Fruit fly (Drosophila melanogaster) whole organism, embryonic: ENCODE results near the gene nAChRalpha5.

Source experiments
- Abd-B ChIP-seq: fragments of 200-800 bp; sonication (Bioruptor generic); optimal IDR thresholded peaks from 2 replicates; lab custom pipeline; 2018; ENCODE audit warnings: missing biosample characterization, mild to moderate bottlenecking, missing genetic modification characterization, moderate library complexity
- BEAF-32 ChIP-seq: fragments of 200-800 bp; sonication (Bioruptor generic); optimal IDR thresholded peaks from 3 replicates; lab custom pipeline; 2017; ENCODE audit warnings: missing biosample characterization, missing genetic modification characterization, mild to moderate bottlenecking, moderate library complexity, missing genetic modification reagents
- CG10979 ChIP-seq: fragments of 200-800 bp; sonication (Bioruptor generic); optimal IDR thresholded peaks from 2 replicates; lab custom pipeline; 2018; ENCODE audit warnings: missing biosample characterization, mild to moderate bottlenecking, missing genetic modification characterization, moderate library complexity
- CG12299 ChIP-seq: fragments of 200-800 bp; sonication (Bioruptor generic); optimal IDR thresholded peaks from 2 replicates; lab custom pipeline; 2018; ENCODE audit warnings: missing biosample characterization, mild to moderate bottlenecking, missing genetic modification characterization
- CG14441 ChIP-seq: fragments of 200-800 bp; sonication (Bioruptor generic); IDR thresholded peaks from 2 replicates; pipeline ENCODE4 v1.3.6; 2022; ENCODE audit warnings: missing biosample characterization, missing genetic modification characterization
- CG15011 ChIP-seq: fragments of 200-800 bp; sonication (Bioruptor generic); optimal IDR thresholded peaks from 3 replicates; lab custom pipeline; 2018; ENCODE audit warnings: missing biosample characterization, mild to moderate bottlenecking, missing genetic modification characterization
- CG15269 ChIP-seq: fragments of 200-800 bp; sonication (Bioruptor generic); optimal IDR thresholded peaks from 2 replicates; lab custom pipeline; 2018; ENCODE audit warnings: missing biosample characterization, mild to moderate bottlenecking, missing genetic modification characterization, moderate library complexity
- CG17186 ChIP-seq: fragments of 200-800 bp; sonication (Bioruptor generic); optimal IDR thresholded peaks from 3 replicates; lab custom pipeline; 2017; ENCODE audit warnings: missing biosample characterization, missing genetic modification reagents, missing genetic modification characterization
- CG17328 ChIP-seq: fragments of 200-800 bp; sonication (Bioruptor generic); IDR thresholded peaks from 2 replicates; pipeline ENCODE4 v1.3.6; 2022; ENCODE audit warnings: missing biosample characterization, missing genetic modification characterization
- CG17359 ChIP-seq: fragments of 200-800 bp; sonication (Bioruptor generic); optimal IDR thresholded peaks from 3 replicates; lab custom pipeline; 2018; ENCODE audit warnings: missing biosample characterization, mild to moderate bottlenecking, missing genetic modification characterization, moderate library complexity
- CG17568 ChIP-seq: fragments of 200-800 bp; sonication (Bioruptor generic); optimal IDR thresholded peaks from 2 replicates; lab custom pipeline; 2018; ENCODE audit warnings: missing biosample characterization, mild to moderate bottlenecking, missing genetic modification characterization, moderate library complexity
- CG17802 ChIP-seq: fragments of 200-800 bp; sonication (Bioruptor generic); optimal IDR thresholded peaks from 2 replicates; lab custom pipeline; 2018; ENCODE audit warnings: missing biosample characterization, mild to moderate bottlenecking, missing genetic modification characterization, moderate library complexity
- CG17829 ChIP-seq: fragments of 200-800 bp; optimal IDR thresholded peaks from 2 replicates; lab custom pipeline; 2019; ENCODE audit warnings: missing biosample characterization, mild to moderate bottlenecking, missing genetic modification characterization, moderate library complexity
- CG17912 ChIP-seq: fragments of 200-800 bp; sonication (Bioruptor generic); optimal IDR thresholded peaks from 2 replicates; lab custom pipeline; 2018; ENCODE audit warnings: missing biosample characterization, mild to moderate bottlenecking, missing genetic modification characterization
- CG32772 ChIP-seq: fragments of 200-800 bp; sonication (Bioruptor generic); IDR thresholded peaks from 2 replicates; pipeline ENCODE4 v1.3.6; 2022; ENCODE audit warnings: missing biosample characterization, missing genetic modification characterization
- CG4328 ChIP-seq: fragments of 200-800 bp; sonication (Bioruptor generic); optimal IDR thresholded peaks from 3 replicates; lab custom pipeline; 2017; ENCODE audit warnings: missing biosample characterization, missing genetic modification reagents, missing genetic modification characterization
- CG4360 ChIP-seq: fragments of 200-800 bp; sonication (Bioruptor generic); IDR thresholded peaks from 2 replicates; pipeline ENCODE4 v1.3.6; 2022; ENCODE audit warnings: missing biosample characterization, missing genetic modification characterization
- CG5180 ChIP-seq: fragments of 200-800 bp; sonication (Bioruptor generic); optimal IDR thresholded peaks from 3 replicates; lab custom pipeline; 2017; ENCODE audit warnings: missing biosample characterization, missing genetic modification characterization, mild to moderate bottlenecking, moderate library complexity, missing genetic modification reagents
- CG7271 ChIP-seq: fragments of 200-800 bp; sonication (Bioruptor generic); optimal IDR thresholded peaks from 2 replicates; lab custom pipeline; 2018; ENCODE audit warnings: missing biosample characterization, mild to moderate bottlenecking, missing genetic modification characterization, moderate library complexity
- CG7745 ChIP-seq: fragments of 200-800 bp; sonication (Bioruptor generic); optimal IDR thresholded peaks from 2 replicates; lab custom pipeline; 2018; ENCODE audit warnings: missing biosample characterization, mild to moderate bottlenecking, missing genetic modification characterization, moderate library complexity
- CG8765 ChIP-seq: fragments of 200-800 bp; sonication (Bioruptor generic); IDR thresholded peaks from 2 replicates; pipeline ENCODE4 v1.3.6; 2022; ENCODE audit warnings: missing biosample characterization, missing genetic modification characterization
- CG9437 ChIP-seq: fragments of 200-800 bp; sonication (Bioruptor generic); optimal IDR thresholded peaks from 2 replicates; lab custom pipeline; 2018; ENCODE audit warnings: missing biosample characterization, mild to moderate bottlenecking, missing genetic modification characterization
- CTCF ChIP-seq: fragments of 200-800 bp; sonication (Bioruptor generic); optimal IDR thresholded peaks from 2 replicates; lab custom pipeline; 2017; ENCODE audit warnings: missing biosample characterization, mild to moderate bottlenecking, missing genetic modification characterization, moderate library complexity
- CkIIα-i1 ChIP-seq: fragments of 200-800 bp; sonication (Bioruptor generic); IDR thresholded peaks from 2 replicates; pipeline ENCODE4 v1.3.6; 2022; ENCODE audit warnings: missing biosample characterization, missing genetic modification characterization
- D19A ChIP-seq: fragments of 200-800 bp; optimal IDR thresholded peaks from 3 replicates; lab custom pipeline; 2019; ENCODE audit warnings: missing biosample characterization, mild to moderate bottlenecking, missing genetic modification characterization, moderate library complexity
- GATAe ChIP-seq: fragments of 200-800 bp; sonication (Bioruptor generic); conservative IDR thresholded peaks from 2 replicates; pipeline ENCODE4 v1.3.6; 2022; ENCODE audit warnings: missing biosample characterization, missing genetic modification characterization
- Jarid2 ChIP-seq: fragments of 200-800 bp; sonication (Bioruptor generic); optimal IDR thresholded peaks from 3 replicates; lab custom pipeline; 2017; ENCODE audit warnings: mild to moderate bottlenecking, missing biosample characterization, missing genetic modification reagents, missing genetic modification characterization
- Neu2 ChIP-seq: fragments of 200-800 bp; sonication (Bioruptor generic); optimal IDR thresholded peaks from 3 replicates; lab custom pipeline; 2016; ENCODE audit warnings: missing biosample characterization, missing genetic modification characterization, borderline replicate concordance
- Nf-YA ChIP-seq: fragments of 200-800 bp; sonication (Bioruptor generic); IDR thresholded peaks from 2 replicates; pipeline ENCODE4 v1.3.6; 2022; ENCODE audit warnings: missing biosample characterization, missing genetic modification characterization
- Rx ChIP-seq: fragments of 200-800 bp; sonication (Bioruptor generic); IDR thresholded peaks from 2 replicates; pipeline ENCODE4 v1.3.6; 2022; ENCODE audit warnings: missing biosample characterization, missing genetic modification characterization
- Sox102F ChIP-seq: fragments of 200-800 bp; sonication (Bioruptor generic); optimal IDR thresholded peaks from 2 replicates; lab custom pipeline; 2018; ENCODE audit warnings: missing biosample characterization, mild to moderate bottlenecking, missing genetic modification characterization, moderate library complexity
- Sry-β ChIP-seq: fragments of 200-800 bp; sonication (Bioruptor generic); optimal IDR thresholded peaks from 2 replicates; lab custom pipeline; 2018; ENCODE audit warnings: missing biosample characterization, mild to moderate bottlenecking, missing genetic modification characterization, moderate library complexity
- Ssrp ChIP-seq: fragments of 200-800 bp; sonication (Bioruptor generic); optimal IDR thresholded peaks from 2 replicates; lab custom pipeline; 2018; ENCODE audit warnings: missing biosample characterization, mild to moderate bottlenecking, missing genetic modification characterization, moderate library complexity
- Tbp ChIP-seq: fragments of >200 bp; optimal IDR thresholded peaks from 2 replicates; lab custom pipeline; 2018; ENCODE audit warnings: missing biosample characterization, missing genetic modification characterization
- ap ChIP-seq: fragments of 200-800 bp; sonication (Bioruptor generic); IDR thresholded peaks from 2 replicates; pipeline ENCODE4 v1.3.6; 2022; ENCODE audit warnings: missing biosample characterization, missing genetic modification characterization
- bbx ChIP-seq: fragments of 200-800 bp; sonication (Bioruptor generic); IDR thresholded peaks from 2 replicates; pipeline ENCODE4 v1.3.6; 2022; ENCODE audit warnings: missing biosample characterization, missing genetic modification characterization; ENCODE audit not compliant: partially characterized antibody
- caup ChIP-seq: fragments of 200-800 bp; sonication (Bioruptor generic); optimal IDR thresholded peaks from 3 replicates; lab custom pipeline; 2017; ENCODE audit warnings: missing biosample characterization, mild to moderate bottlenecking, missing genetic modification characterization, moderate library complexity; ENCODE audit not compliant: severe bottlenecking
- chinmo ChIP-seq: fragments of 200-800 bp; sonication (Bioruptor generic); IDR thresholded peaks from 4 replicates; pipeline ENCODE4 v1.3.6; 2022; ENCODE audit warnings: missing biosample characterization, missing genetic modification characterization; ENCODE audit not compliant: partially characterized antibody
- crc ChIP-seq: fragments of 200-800 bp; sonication (Bioruptor generic); optimal IDR thresholded peaks from 2 replicates; lab custom pipeline; 2016; ENCODE audit warnings: missing biosample characterization, missing genetic modification characterization
- croc ChIP-seq: fragments of 200-800 bp; sonication (Bioruptor generic); conservative IDR thresholded peaks from 3 replicates; pipeline ENCODE4 v1.3.6; 2022; ENCODE audit warnings: missing biosample characterization, missing genetic modification characterization
- dan ChIP-seq: fragments of 200-800 bp; sonication (Bioruptor generic); IDR thresholded peaks from 2 replicates; pipeline ENCODE4 v1.3.6; 2022; ENCODE audit warnings: missing biosample characterization, missing genetic modification characterization
- dm ChIP-seq: fragments of 200-800 bp; sonication (Bioruptor generic); optimal IDR thresholded peaks from 3 replicates; lab custom pipeline; 2016; ENCODE audit warnings: missing biosample characterization, missing genetic modification characterization
- esg ChIP-seq: fragments of 200-800 bp; sonication (Bioruptor generic); conservative IDR thresholded peaks from 2 replicates; pipeline ENCODE4 v1.3.6; 2022; ENCODE audit warnings: missing biosample characterization, missing genetic modification characterization
- h ChIP-seq: fragments of >200 bp; optimal IDR thresholded peaks from 2 replicates; lab custom pipeline; 2017
- nerfin-1 ChIP-seq: fragments of 200-800 bp; sonication (Bioruptor generic); optimal IDR thresholded peaks from 3 replicates; lab custom pipeline; 2019; ENCODE audit warnings: missing biosample characterization, mild to moderate bottlenecking, missing genetic modification characterization, moderate library complexity
- nerfin-2 ChIP-seq: fragments of 200-800 bp; sonication (Bioruptor generic); IDR thresholded peaks from 2 replicates; pipeline ENCODE4 v1.3.6; 2022; ENCODE audit warnings: missing biosample characterization, missing genetic modification characterization; ENCODE audit not compliant: partially characterized antibody
- pan ChIP-seq, 4 experiments: fragments of >200 bp in 3 of 4; fragments of 200-800 bp in 1 of 4; sonication (Bioruptor generic) in 1 of 4; optimal IDR thresholded peaks in 3 of 4; IDR thresholded peaks in 1 of 4; 2 replicates each; pipeline versions ENCODE4 v1.3.6 to Lab custom; 2017 to 2022; ENCODE audit warnings: missing biosample characterization in 2 of 4, missing genetic modification characterization in 2 of 4, mixed read lengths in 1 of 4
- row ChIP-seq: fragments of 200-800 bp; sonication (Bioruptor generic); IDR thresholded peaks from 3 replicates; pipeline ENCODE4 v1.3.6; 2022; ENCODE audit warnings: missing biosample characterization, missing genetic modification characterization
- salm ChIP-seq: fragments of 200-800 bp; sonication (Bioruptor generic); optimal IDR thresholded peaks from 2 replicates; lab custom pipeline; 2018; ENCODE audit warnings: missing biosample characterization, mild to moderate bottlenecking, missing genetic modification characterization
- wek ChIP-seq: fragments of 200-800 bp; sonication (Bioruptor generic); optimal IDR thresholded peaks from 3 replicates; lab custom pipeline; 2018; ENCODE audit warnings: missing biosample characterization, mild to moderate bottlenecking, missing genetic modification characterization, moderate library complexity
- zfh1 ChIP-seq: fragments of 200-800 bp; sonication (Bioruptor generic); IDR thresholded peaks from 3 replicates; pipeline ENCODE4 v1.3.6; 2022; ENCODE audit warnings: missing biosample characterization, missing genetic modification characterization

Gene nAChRalpha5

dm6 chr2L:14021646-14022129 lies 18.3 kb upstream of the nAChRalpha5 start (continued):
- TF ChIP-seq CG17802 (tag; lab: Kevin White, UChicago) (no peak), CG9437 (GFP tag; lab: Kevin White, UChicago) (no peak), CG17328 (no peak), CG14441 (GFP tag; lab: Robert Waterston, UW) (0 out of 2 replicates have a peak, but pooled peaks have one; percentile 0), caup (GFP tag; lab: Kevin White, UChicago) (no peak), Ssrp (no peak), salm (tag; lab: Kevin White, UChicago) (no peak), crc (no peak), row (GFP tag; lab: Robert Waterston, UW) (no peak), CG17359 (tag; lab: Kevin White, UChicago) (no peak), CG4328 (GFP tag; lab: Kevin White, UChicago) (no peak), bbx (GFP tag; lab: Robert Waterston, UW) (peak; percentile 72), dm (GFP tag; lab: Kevin White, UChicago) (no peak), CG12299 (no peak), dan (GFP tag; lab: Robert Waterston, UW) (no peak), CG15011 (GFP tag; lab: Kevin White, UChicago) (no peak), wek (GFP tag; lab: Kevin White, UChicago) (no peak), chinmo (GFP tag; lab: Robert Waterston, UW) (peak; percentile 100), CG32772 (GFP tag; lab: Robert Waterston, UW) (no peak), zfh1 (GFP tag; lab: Robert Waterston, UW) (no peak), Tbp (GFP tag; lab: Kevin White, UChicago) (no peak), CkIIα-i1 (GFP tag; lab: Robert Waterston, UW) (no peak), CG7745 (no peak), nerfin-2 (GFP tag; lab: Robert Waterston, UW) (peak; percentile 68), CG15269 (tag; lab: Kevin White, UChicago) (no peak), Abd-B (GFP tag; lab: Kevin White, UChicago) (no peak), CG17912 (GFP tag; lab: Kevin White, UChicago) (peak; percentile 4), GATAe (GFP tag; lab: Robert Waterston, UW) (no peak), Rx (GFP tag; lab: Robert Waterston, UW) (no peak), esg (GFP tag; lab: Robert Waterston, UW) (no peak), h (lab: Kevin White, UChicago) (no peak), Sry-β (GFP tag; lab: Kevin White, UChicago) (no peak), ap (no peak), CG8765 (no peak), nerfin-1 (tag; lab: Kevin White, UChicago) (no peak), croc (GFP tag; lab: Robert Waterston, UW) (no peak), Nf-YA (GFP tag; lab: Robert Waterston, UW) (no peak), pan (optimal IDR thresholded peaks at IDR 0.05; lab: Kevin White, UChicago) (no peak), pan (GFP tag; optimal IDR thresholded peaks at IDR 0.05 in 1 of 2, IDR thresholded peaks at IDR 0.05 in 1 of 2) (no peak), Neu2 (GFP tag; lab: Kevin White, UChicago) (no peak), D19A (no peak), Jarid2 (GFP tag; lab: Kevin White, UChicago) (no peak), BEAF-32 (GFP tag; lab: Kevin White, UChicago) (no peak), CTCF (GFP tag; lab: Kevin White, UChicago) (no peak), CG10979 (tag; lab: Kevin White, UChicago) (no peak), CG5180 (GFP tag; lab: Kevin White, UChicago) (peak; percentile 94), CG4360 (GFP tag; lab: Robert Waterston, UW) (peak; percentile 95), CG17568 (no peak), CG17829 (no peak), Sox102F (no peak), CG17186 (GFP tag; lab: Kevin White, UChicago) (no peak), CG7271 (tag; lab: Kevin White, UChicago) (no peak)
